Worm (Caenorhabditis elegans) whole organism, late embryonic: ENCODE results near the gene ZK930.2.
A peak's percentile ranks its signal among the peaks of the same experiment; 100 is the strongest.

Source experiments
- C08G9.2 ChIP-seq: sonication (generic microtip); optimal IDR thresholded peaks from 2 replicates; lab custom pipeline; 2016; ENCODE audit warnings: mild to moderate bottlenecking, missing genetic modification characterization, moderate library complexity, missing compliant biosample characterization
- C38D4.7 ChIP-seq: fragments of 200-800 bp; sonication (Bioruptor generic); optimal IDR thresholded peaks from 2 replicates; lab custom pipeline; 2018; ENCODE audit warnings: mild to moderate bottlenecking, missing genetic modification characterization, moderate library complexity, missing compliant biosample characterization
- K02D7.2 ChIP-seq: sonication (generic microtip); optimal IDR thresholded peaks from 2 replicates; lab custom pipeline; 2017; ENCODE audit warnings: mild to moderate bottlenecking, missing genetic modification characterization, missing compliant biosample characterization
- K09A11.1 ChIP-seq: sonication (generic microtip); optimal IDR thresholded peaks from 2 replicates; lab custom pipeline; 2017; ENCODE audit warnings: antibody characterized with exemption, mild to moderate bottlenecking, missing genetic modification characterization, missing compliant biosample characterization; ENCODE audit not compliant: insufficient read depth
- ceh-14 ChIP-seq: sonication (generic microtip); optimal IDR thresholded peaks from 2 replicates; lab custom pipeline; 2016; ENCODE audit warnings: missing genotype, missing genetic modification characterization, missing compliant biosample characterization
- ceh-18 ChIP-seq: sonication (generic microtip); optimal IDR thresholded peaks from 2 replicates; lab custom pipeline; 2016; ENCODE audit warnings: missing genetic modification characterization, missing compliant biosample characterization
- ceh-19 ChIP-seq: fragments of 200-800 bp; sonication (Bioruptor generic); optimal IDR thresholded peaks from 2 replicates; lab custom pipeline; 2018; ENCODE audit warnings: mild to moderate bottlenecking, missing genetic modification characterization, missing compliant biosample characterization
- ceh-30 ChIP-seq: fragments of 150-350 bp; optimal IDR thresholded peaks from 2 replicates; lab custom pipeline; 2014; ENCODE audit warnings: missing biosample characterization, missing genetic modification characterization
- ceh-31 ChIP-seq: sonication (generic microtip); optimal IDR thresholded peaks from 2 replicates; lab custom pipeline; 2016; ENCODE audit warnings: missing genetic modification characterization, missing compliant biosample characterization
- ceh-9 ChIP-seq: sonication (generic microtip); optimal IDR thresholded peaks from 2 replicates; lab custom pipeline; 2016; ENCODE audit warnings: mild to moderate bottlenecking, missing genetic modification characterization, inconsistent platforms, missing compliant biosample characterization
- ets-4 ChIP-seq: sonication (generic microtip); optimal IDR thresholded peaks from 2 replicates; lab custom pipeline; 2016; ENCODE audit warnings: missing genetic modification characterization, missing compliant biosample characterization
- gmeb-2 ChIP-seq: sonication (generic microtip); optimal IDR thresholded peaks from 2 replicates; lab custom pipeline; 2016; ENCODE audit warnings: missing genetic modification characterization, inconsistent platforms, missing compliant biosample characterization
- hlh-13 ChIP-seq: fragments of 200-800 bp; sonication (Bioruptor generic); optimal IDR thresholded peaks from 2 replicates; lab custom pipeline; 2018; ENCODE audit warnings: mild to moderate bottlenecking, missing genetic modification characterization, missing compliant biosample characterization
- hlh-6 ChIP-seq: sonication (generic microtip); optimal IDR thresholded peaks from 2 replicates; lab custom pipeline; 2016; ENCODE audit warnings: missing genotype, missing genetic modification characterization, missing compliant biosample characterization
- hlh-8 ChIP-seq: sonication (generic microtip); optimal IDR thresholded peaks from 2 replicates; lab custom pipeline; 2016; ENCODE audit warnings: missing genotype, missing genetic modification characterization, missing compliant biosample characterization
- lin-11 ChIP-seq: fragments of 200-800 bp; sonication (Bioruptor generic); optimal IDR thresholded peaks from 2 replicates; lab custom pipeline; 2018; ENCODE audit warnings: mild to moderate bottlenecking, missing genetic modification characterization, missing compliant biosample characterization
- madf-2 ChIP-seq: sonication (generic microtip); optimal IDR thresholded peaks from 2 replicates; lab custom pipeline; 2017; ENCODE audit warnings: missing genetic modification characterization, missing compliant biosample characterization
- mec-3 ChIP-seq: sonication (generic microtip); optimal IDR thresholded peaks from 2 replicates; lab custom pipeline; 2016; ENCODE audit warnings: borderline replicate concordance, missing genetic modification characterization, missing compliant biosample characterization
- nhr-11 ChIP-seq: fragments of 150-350 bp; optimal IDR thresholded peaks from 2 replicates; lab custom pipeline; 2014; ENCODE audit warnings: missing biosample characterization, missing genetic modification characterization
- npax-4 ChIP-seq: sonication (generic microtip); optimal IDR thresholded peaks from 2 replicates; lab custom pipeline; 2016; ENCODE audit warnings: missing genetic modification characterization, missing compliant biosample characterization
- odd-2 ChIP-seq: sonication (generic microtip); optimal IDR thresholded peaks from 2 replicates; lab custom pipeline; 2017; ENCODE audit warnings: antibody characterized with exemption, mild to moderate bottlenecking, missing genetic modification characterization, missing compliant biosample characterization
- pat-9 ChIP-seq: fragments of 200-800 bp; sonication (Bioruptor generic); optimal IDR thresholded peaks from 2 replicates; lab custom pipeline; 2018; ENCODE audit warnings: mild to moderate bottlenecking, missing genetic modification characterization, moderate library complexity, missing compliant biosample characterization
- pax-1 ChIP-seq: fragments of 150-350 bp; optimal IDR thresholded peaks from 2 replicates; lab custom pipeline; 2014; ENCODE audit warnings: missing biosample characterization, missing genetic modification characterization
- pros-1 ChIP-seq: fragments of 150-350 bp; optimal IDR thresholded peaks from 2 replicates; lab custom pipeline; 2014; ENCODE audit warnings: missing biosample characterization, missing genetic modification reagents, missing genetic modification characterization
- rnt-1 ChIP-seq: sonication (generic microtip); optimal IDR thresholded peaks from 2 replicates; lab custom pipeline; 2016; ENCODE audit warnings: missing genetic modification characterization, missing compliant biosample characterization
- syd-9 ChIP-seq: sonication (generic microtip); optimal IDR thresholded peaks from 2 replicates; lab custom pipeline; 2016; ENCODE audit warnings: mild to moderate bottlenecking, missing genetic modification characterization, moderate library complexity, missing compliant biosample characterization
- tbx-2 ChIP-seq: sonication (generic microtip); optimal IDR thresholded peaks from 2 replicates; lab custom pipeline; 2016; ENCODE audit warnings: missing genetic modification characterization, missing compliant biosample characterization
- tbx-7 ChIP-seq: sonication (generic microtip); optimal IDR thresholded peaks from 2 replicates; lab custom pipeline; 2016; ENCODE audit warnings: missing genotype, missing genetic modification characterization, missing compliant biosample characterization
- unc-3 ChIP-seq, 2 experiments: fragments of 200-800 bp in 1 of 2; sonication (Bioruptor generic) in 1 of 2; sonication (generic microtip) in 1 of 2; conservative IDR thresholded peaks in 1 of 2; optimal IDR thresholded peaks in 1 of 2; 2 replicates each; pipeline versions ENCODE4 v1.3.6 to Lab custom; 2016 to 2022; ENCODE audit warnings: missing compliant biosample characterization in 2 of 2, missing genetic modification characterization in 2 of 2, missing genetic modification reagents in 1 of 2
- unc-42 ChIP-seq: sonication (generic microtip); optimal IDR thresholded peaks from 2 replicates; lab custom pipeline; 2016; ENCODE audit warnings: missing genotype, missing genetic modification characterization, missing compliant biosample characterization
- ztf-16 ChIP-seq: sonication (generic microtip); optimal IDR thresholded peaks from 2 replicates; lab custom pipeline; 2017; ENCODE audit warnings: missing genetic modification characterization, missing compliant biosample characterization

The ZK930.2 gene

ce11 chrII:11889420-11890075, 3.7 kb downstream of the ZK930.2 start (continued):
- no peak for TF ChIP-seq hlh-13 (GFP tag; lab: Kevin White, UChicago)
- no peak for TF ChIP-seq lin-11 (tag; lab: Kevin White, UChicago)
- TF ChIP-seq ceh-14 (tag; lab: Kevin White, UChicago): no peak
- no peak for TF ChIP-seq hlh-6
- TF ChIP-seq ceh-31 (tag; lab: Kevin White, UChicago): peak; percentile 23
- peak; percentile 26 for TF ChIP-seq ceh-18
- no peak for TF ChIP-seq ceh-9 (tag; lab: Kevin White, UChicago)
- TF ChIP-seq hlh-8 (tag; lab: Kevin White, UChicago): no peak
- TF ChIP-seq tbx-7 (tag; lab: Kevin White, UChicago): no peak
- TF ChIP-seq unc-3 (GFP tag; conservative IDR thresholded peaks at IDR 0.05; lab: Robert Waterston, UW): no peak
- no peak for TF ChIP-seq unc-3 (tag; optimal IDR thresholded peaks at IDR 0.05; lab: Kevin White, UChicago)
- TF ChIP-seq C08G9.2 (tag; lab: Kevin White, UChicago): peak; percentile 20
- TF ChIP-seq madf-2 (tag; lab: Kevin White, UChicago): no peak
- no peak for TF ChIP-seq mec-3 (tag; lab: Kevin White, UChicago)
- no peak for TF ChIP-seq K02D7.2 (tag; lab: Kevin White, UChicago)
- TF ChIP-seq ceh-30 (tag; lab: Kevin White, UChicago): no peak
- no peak for TF ChIP-seq odd-2 (tag; lab: Kevin White, UChicago)
- no peak for TF ChIP-seq pat-9
- TF ChIP-seq unc-42: no peak
- no peak for TF ChIP-seq ceh-19 (GFP tag; lab: Kevin White, UChicago)
- no peak for TF ChIP-seq pax-1 (tag; lab: Kevin White, UChicago)
- TF ChIP-seq npax-4 (tag; lab: Kevin White, UChicago): no peak
- TF ChIP-seq K09A11.1 (tag; lab: Kevin White, UChicago): no peak
- TF ChIP-seq syd-9: no peak
- TF ChIP-seq pros-1: no peak
- no peak for TF ChIP-seq C38D4.7 (GFP tag; lab: Kevin White, UChicago)

ce11 chrII:11888150-11888549, 5.1 kb downstream of the ZK930.2 start:
- TF ChIP-seq odd-2 (tag; lab: Kevin White, UChicago): no peak
- no peak for TF ChIP-seq mec-3 (tag; lab: Kevin White, UChicago)
- no peak for TF ChIP-seq gmeb-2 (tag; lab: Kevin White, UChicago)
- no peak for TF ChIP-seq nhr-11 (tag; lab: Kevin White, UChicago)
- TF ChIP-seq, all 69 proteins: peak for 0

- TF ChIP-seq ztf-16: no peak
- TF ChIP-seq tbx-2 (tag; lab: Kevin White, UChicago): peak; percentile 30
Observed at ce11 chrII:11887724-11888123, 5.5 kb downstream of the ZK930.2 start.

ce11 chrII:11883648-11884047, 9.6 kb downstream of the ZK930.2 start, which contains the start of gene ZK930.6:
Gene ZK930.6 (plus strand): TSS chrII:11883948.
- TF ChIP-seq K02D7.2 (tag; lab: Kevin White, UChicago) (no peak), ztf-16 (no peak), ets-4 (tag; lab: Kevin White, UChicago) (no peak), unc-42 (no peak), tbx-2 (tag; lab: Kevin White, UChicago) (no peak), rnt-1 (tag; lab: Kevin White, UChicago) (no peak)
